Worm (Caenorhabditis elegans): ENCODE results near the gene F53F4.12.

DNA sequence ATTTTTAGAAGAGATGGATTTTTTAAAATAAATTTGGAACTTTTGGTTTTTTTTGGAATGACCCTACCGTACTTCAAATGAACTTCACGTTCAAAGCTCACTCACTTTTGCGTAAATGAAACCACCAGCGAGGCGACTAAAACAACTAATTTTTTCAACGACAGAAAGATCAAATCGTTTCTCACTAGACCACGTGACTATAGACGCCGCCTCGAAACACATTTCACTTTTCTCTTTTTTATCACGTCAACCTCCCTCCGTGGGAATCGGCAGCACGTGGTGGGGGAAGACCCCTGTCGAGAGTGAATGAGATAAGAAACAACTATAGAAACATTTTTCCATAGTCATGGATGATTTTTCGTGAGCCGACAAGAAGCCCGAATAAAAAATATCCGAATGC is 31.4 kb downstream of the F53F4.12 start:
- TF ChIP-seq ztf-23 (GFP tag; IDR thresholded peaks at IDR 0.05) (no peak), T22C8.4 (GFP tag; IDR thresholded peaks at IDR 0.05) (no peak), med-1 (GFP tag; optimal IDR thresholded peaks at IDR 0.05; ENCODE audit: insufficient read depth) (no peak), ref-1 (GFP tag; conservative IDR thresholded peaks at IDR 0.05) (no peak)

Measured in whole organism, midembryonic.